Worm (Caenorhabditis elegans): ENCODE measurements around the gene dmsr-9.

The dmsr-9 gene

DNA sequence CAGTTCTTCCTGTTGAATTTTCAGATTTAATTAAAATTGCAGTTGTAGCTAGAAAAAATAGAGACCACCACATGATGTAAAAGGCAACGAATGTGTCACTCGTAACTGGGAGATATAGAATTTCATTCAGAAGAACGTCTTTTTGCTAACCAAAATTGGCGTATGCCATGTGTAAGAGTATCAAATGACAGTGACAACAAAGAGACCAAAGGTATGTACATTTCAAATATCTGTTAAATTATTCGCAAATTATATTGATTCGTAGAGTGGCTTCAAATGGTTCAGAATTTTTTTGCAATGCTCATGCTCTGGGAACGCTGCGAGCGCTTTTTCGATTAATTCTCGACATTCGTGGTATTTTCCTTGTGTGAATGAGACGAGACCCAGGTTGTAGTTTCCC, 37.1 kb downstream of the dmsr-9 start, which contains the start of gene T25F10.4:
TSS of gene T25F10.4 (minus strand) at position 101 of the 400 bp plus-strand sequence.
- TF ChIP-seq crh-2 (tag; optimal IDR thresholded peaks at IDR 0.05): no peak
- TF ChIP-seq ZK546.5 (tag; optimal IDR thresholded peaks at IDR 0.05): no peak
- no peak for TF ChIP-seq nhr-77 (tag; optimal IDR thresholded peaks at IDR 0.05)
- no peak for TF ChIP-seq egl-27 (tag; optimal IDR thresholded peaks at IDR 0.05)
- no peak for TF ChIP-seq elt-3 (tag; optimal IDR thresholded peaks at IDR 0.05)
- no peak for TF ChIP-seq nhr-12 (tag; optimal IDR thresholded peaks at IDR 0.05)
- TF ChIP-seq ceh-82 (tag; optimal IDR thresholded peaks at IDR 0.05): no peak
- no peak for TF ChIP-seq unc-62 (GFP tag; optimal IDR thresholded peaks at IDR 0.05)
- no peak for TF ChIP-seq nhr-21 (tag; optimal IDR thresholded peaks at IDR 0.05)
- no peak for TF ChIP-seq nhr-237 (tag; optimal IDR thresholded peaks at IDR 0.05)
- no peak for TF ChIP-seq nhr-11 (tag; optimal IDR thresholded peaks at IDR 0.05)
- TF ChIP-seq mab-5 (tag; optimal IDR thresholded peaks at IDR 0.05): no peak
- TF ChIP-seq sem-4 (tag; optimal IDR thresholded peaks at IDR 0.05): no peak
- no peak for TF ChIP-seq ztf-11 (tag; optimal IDR thresholded peaks at IDR 0.05)
- no peak for TF ChIP-seq nhr-23 (tag; optimal IDR thresholded peaks at IDR 0.05)
- TF ChIP-seq unc-39 (tag; optimal IDR thresholded peaks at IDR 0.05): no peak

DNA sequence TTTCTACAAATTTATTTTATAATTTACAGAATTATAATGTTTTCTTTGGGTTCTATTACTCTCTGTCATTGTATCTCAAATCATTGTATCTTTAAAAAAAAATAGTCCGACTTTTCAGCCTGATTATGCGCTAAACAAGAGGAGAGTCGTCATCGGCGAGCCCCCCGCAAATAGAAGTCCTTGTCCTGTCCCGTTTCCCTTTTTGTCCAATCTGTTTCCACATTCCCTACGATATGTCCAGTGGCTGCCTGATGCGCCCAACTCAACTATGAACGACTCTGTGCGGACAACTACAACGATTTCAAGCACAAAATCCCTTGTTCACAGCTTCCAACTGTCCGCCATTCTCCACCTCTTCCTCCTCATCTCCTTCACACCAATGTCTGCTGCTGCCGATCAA, 41.4 kb downstream of the dmsr-9 start, which contains the start of gene dbl-1:
TSS of gene dbl-1 (plus strand) at position 119 of the 400 bp plus-strand sequence.
- no peak for TF ChIP-seq nhr-11 (tag; optimal IDR thresholded peaks at IDR 0.05)
- TF ChIP-seq unc-62 (GFP tag; optimal IDR thresholded peaks at IDR 0.05): no peak
- no peak for TF ChIP-seq nhr-77 (tag; optimal IDR thresholded peaks at IDR 0.05)
- TF ChIP-seq nhr-12 (tag; optimal IDR thresholded peaks at IDR 0.05): no peak
- TF ChIP-seq zag-1 (tag; optimal IDR thresholded peaks at IDR 0.05): no peak
- no peak for TF ChIP-seq blmp-1 (tag; optimal IDR thresholded peaks at IDR 0.05; ENCODE audit: insufficient read depth)

DNA sequence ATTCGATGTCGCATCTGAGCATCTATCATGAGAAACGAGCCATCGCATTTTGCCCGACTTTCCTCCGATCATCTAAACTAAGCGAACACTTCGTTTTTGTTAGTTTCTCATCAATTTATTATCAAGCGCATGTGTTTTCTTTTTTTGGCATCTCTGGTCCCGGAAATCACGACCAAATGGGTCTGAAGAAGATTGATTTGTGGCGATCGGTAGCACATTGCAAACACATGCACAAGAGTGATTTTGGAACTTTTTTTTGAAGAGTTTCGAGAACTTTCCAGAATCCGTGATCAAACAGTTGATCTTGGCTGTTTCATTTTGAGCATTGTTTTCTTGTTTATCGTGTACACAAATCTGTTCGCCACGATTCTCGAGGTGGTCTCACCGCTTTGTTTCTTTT, 46.2 kb downstream of the dmsr-9 start:
- TF ChIP-seq nhr-11 (tag; optimal IDR thresholded peaks at IDR 0.05): no peak
- no peak for TF ChIP-seq lin-39 (tag; optimal IDR thresholded peaks at IDR 0.05)
- TF ChIP-seq nhr-12 (tag; optimal IDR thresholded peaks at IDR 0.05): no peak
- no peak for TF ChIP-seq lsy-2 (tag; optimal IDR thresholded peaks at IDR 0.05)
- TF ChIP-seq aly-2 (tag; optimal IDR thresholded peaks at IDR 0.05): no peak
- TF ChIP-seq snpc-4 (tag; optimal IDR thresholded peaks at IDR 0.05): no peak
- no peak for TF ChIP-seq elt-1 (tag; optimal IDR thresholded peaks at IDR 0.05)
- no peak for TF ChIP-seq ztf-4 (tag; optimal IDR thresholded peaks at IDR 0.05)
- no peak for TF ChIP-seq unc-55 (GFP tag; optimal IDR thresholded peaks at IDR 0.05)
- no peak for TF ChIP-seq F13H6.1 (tag; optimal IDR thresholded peaks at IDR 0.05)
- no peak for TF ChIP-seq nhr-25 (tag; optimal IDR thresholded peaks at IDR 0.05)
- no peak for TF ChIP-seq nhr-21 (tag; optimal IDR thresholded peaks at IDR 0.05)
- TF ChIP-seq mab-5 (tag; optimal IDR thresholded peaks at IDR 0.05): no peak
- no peak for TF ChIP-seq unc-39 (tag; optimal IDR thresholded peaks at IDR 0.05)
- TF ChIP-seq ztf-11 (tag; optimal IDR thresholded peaks at IDR 0.05): no peak
- no peak for TF ChIP-seq sem-4 (tag; optimal IDR thresholded peaks at IDR 0.05)
- no peak for TF ChIP-seq nhr-10 (tag; optimal IDR thresholded peaks at IDR 0.05)
- TF ChIP-seq sma-9 (GFP tag; optimal IDR thresholded peaks at IDR 0.05): no peak
- no peak for TF ChIP-seq sma-9 (tag; optimal IDR thresholded peaks at IDR 0.05)

DNA sequence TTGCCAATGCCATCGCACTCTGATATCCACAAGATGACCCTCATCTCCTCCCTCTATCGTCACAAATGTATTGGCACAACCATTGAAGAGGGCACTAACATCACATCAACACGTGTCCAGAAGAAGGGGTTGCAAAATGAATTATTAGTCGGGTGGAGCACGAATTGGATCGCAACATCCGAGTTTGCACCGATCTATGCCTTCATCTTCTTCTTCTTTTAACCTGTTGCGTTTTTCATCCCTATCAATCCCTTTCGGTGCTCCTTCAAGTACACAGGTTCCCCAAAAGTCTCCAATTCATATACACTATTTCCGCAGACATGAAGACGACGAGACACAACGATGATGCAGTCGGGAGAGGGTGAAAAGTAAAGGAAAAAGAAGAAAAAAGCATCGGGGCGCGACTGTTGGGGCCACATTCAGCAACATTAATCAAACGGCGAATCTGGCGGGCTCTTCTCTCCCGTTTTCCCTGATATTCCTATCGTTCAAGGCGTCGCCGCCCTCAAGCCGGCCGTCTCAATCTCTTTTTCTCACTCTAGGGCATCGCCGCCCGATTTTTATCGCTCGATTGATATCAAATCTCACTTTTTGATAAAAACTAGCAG, 47.9 kb downstream of the dmsr-9 start:
- no peak for TF ChIP-seq lsy-2 (tag; optimal IDR thresholded peaks at IDR 0.05)
- no peak for TF ChIP-seq C34F6.9 (tag; optimal IDR thresholded peaks at IDR 0.05)
- TF ChIP-seq unc-39 (tag; optimal IDR thresholded peaks at IDR 0.05): no peak
- TF ChIP-seq nhr-21 (tag; optimal IDR thresholded peaks at IDR 0.05): no peak
- peak; percentile 52 for TF ChIP-seq sma-9 (GFP tag; optimal IDR thresholded peaks at IDR 0.05)
- no peak for TF ChIP-seq sma-9 (tag; optimal IDR thresholded peaks at IDR 0.05)
- no peak for TF ChIP-seq elt-1 (tag; optimal IDR thresholded peaks at IDR 0.05)
- no peak for TF ChIP-seq Y55F3AM.14 (GFP tag; optimal IDR thresholded peaks at IDR 0.05)
- TF ChIP-seq mab-5 (tag; optimal IDR thresholded peaks at IDR 0.05): peak; percentile 34
- peak; percentile 46 for TF ChIP-seq F13H6.1 (tag; optimal IDR thresholded peaks at IDR 0.05)
- TF ChIP-seq crh-2 (tag; optimal IDR thresholded peaks at IDR 0.05): no peak
- TF ChIP-seq nhr-129 (tag; optimal IDR thresholded peaks at IDR 0.05): peak; percentile 34
